Worm (Caenorhabditis elegans) whole organism, mixed stage, embryonic: Measurements from ENCODE around the gene Y60C6A.1.

Experiments used
- bed-3 ChIP-seq: fragments of 200-800 bp; sonication (Bioruptor generic); optimal IDR thresholded peaks from 3 replicates; lab custom pipeline; 2018; ENCODE audit warnings: mild to moderate bottlenecking, missing genetic modification characterization, moderate library complexity, missing compliant biosample characterization
- blmp-1 ChIP-seq: fragments of 150-350 bp; optimal IDR thresholded peaks from 2 replicates; lab custom pipeline; 2014; ENCODE audit warnings: missing biosample characterization, missing genetic modification characterization
- ceh-39 ChIP-seq: fragments of 150-350 bp; optimal IDR thresholded peaks from 2 replicates; lab custom pipeline; 2014; ENCODE audit warnings: missing biosample characterization, missing genetic modification characterization
- ceh-43 ChIP-seq: fragments of 200-800 bp; sonication (Bioruptor generic); optimal IDR thresholded peaks from 2 replicates; lab custom pipeline; 2018; ENCODE audit warnings: mild to moderate bottlenecking, missing genetic modification characterization, moderate library complexity, missing compliant biosample characterization
- ceh-83 ChIP-seq: fragments of 200-800 bp; sonication (Bioruptor generic); optimal IDR thresholded peaks from 2 replicates; lab custom pipeline; 2018; ENCODE audit warnings: mild to moderate bottlenecking, missing genetic modification characterization, missing compliant biosample characterization
- ces-1 ChIP-seq: fragments of 150-350 bp; optimal IDR thresholded peaks from 2 replicates; lab custom pipeline; 2014; ENCODE audit warnings: missing biosample characterization, missing genetic modification reagents, missing genetic modification characterization
- cnd-1 ChIP-seq: fragments of 200-800 bp; sonication (Bioruptor generic); optimal IDR thresholded peaks from 2 replicates; lab custom pipeline; 2018; ENCODE audit warnings: mild to moderate bottlenecking, missing genetic modification characterization, missing compliant biosample characterization
- elt-1 ChIP-seq: sonication (generic microtip); optimal IDR thresholded peaks from 2 replicates; lab custom pipeline; 2017; ENCODE audit warnings: missing genetic modification characterization, mild to moderate bottlenecking, missing compliant biosample characterization, antibody characterized with exemption, moderate library complexity, borderline replicate concordance; ENCODE audit not compliant: insufficient read depth
- elt-3 ChIP-seq: fragments of 150-350 bp; optimal IDR thresholded peaks from 2 replicates; lab custom pipeline; 2014; ENCODE audit warnings: missing biosample characterization, missing genetic modification characterization
- flh-1 ChIP-seq: fragments of 200-800 bp; sonication (Bioruptor generic); optimal IDR thresholded peaks from 2 replicates; lab custom pipeline; 2018; ENCODE audit warnings: mild to moderate bottlenecking, missing genetic modification characterization, moderate library complexity, missing compliant biosample characterization
- ham-2 ChIP-seq: fragments of 200-800 bp; sonication (Bioruptor generic); optimal IDR thresholded peaks from 2 replicates; lab custom pipeline; 2018; ENCODE audit warnings: mild to moderate bottlenecking, missing genetic modification characterization, missing compliant biosample characterization
- hlh-1 ChIP-seq: fragments of 150-350 bp; optimal IDR thresholded peaks from 2 replicates; lab custom pipeline; 2014; ENCODE audit warnings: missing biosample characterization, missing genetic modification reagents, missing genetic modification characterization
- lin-13 ChIP-seq: fragments of 150-350 bp; optimal IDR thresholded peaks from 2 replicates; lab custom pipeline; 2014; ENCODE audit warnings: missing biosample characterization, missing genetic modification characterization
- lsy-2 ChIP-seq: fragments of 150-350 bp; optimal IDR thresholded peaks from 2 replicates; lab custom pipeline; 2014; ENCODE audit warnings: missing biosample characterization, missing genetic modification characterization
- mab-5 ChIP-seq: fragments of 150-350 bp; optimal IDR thresholded peaks from 2 replicates; lab custom pipeline; 2014; ENCODE audit warnings: missing biosample characterization, missing genetic modification characterization
- mep-1 ChIP-seq: fragments of 150-350 bp; optimal IDR thresholded peaks from 2 replicates; lab custom pipeline; 2017; ENCODE audit warnings: missing biosample characterization, missing genetic modification reagents, missing genetic modification characterization, inconsistent platforms
- mls-2 ChIP-seq: sonication (generic microtip); optimal IDR thresholded peaks from 2 replicates; lab custom pipeline; 2016; ENCODE audit warnings: mild to moderate bottlenecking, missing genetic modification characterization, moderate library complexity, missing compliant biosample characterization
- nhr-12 ChIP-seq: fragments of 150-350 bp; optimal IDR thresholded peaks from 2 replicates; lab custom pipeline; 2014; ENCODE audit warnings: missing biosample characterization, missing genetic modification characterization
- nhr-2 ChIP-seq: fragments of 150-350 bp; optimal IDR thresholded peaks from 2 replicates; lab custom pipeline; 2014; ENCODE audit warnings: missing biosample characterization, missing genetic modification characterization
- nhr-76 ChIP-seq: sonication (generic microtip); optimal IDR thresholded peaks from 2 replicates; lab custom pipeline; 2017; ENCODE audit warnings: missing biosample characterization, missing genetic modification characterization
- pha-4 ChIP-seq: fragments of 150-350 bp; optimal IDR thresholded peaks from 2 replicates; lab custom pipeline; 2018; ENCODE audit warnings: missing biosample characterization, missing genetic modification reagents, missing genetic modification characterization
- snpc-4 ChIP-seq: fragments of 150-350 bp; optimal IDR thresholded peaks from 2 replicates; lab custom pipeline; 2014; ENCODE audit warnings: missing biosample characterization, missing genetic modification characterization
- sptf-1 ChIP-seq: sonication (generic microtip); optimal IDR thresholded peaks from 2 replicates; lab custom pipeline; 2017; ENCODE audit warnings: mild to moderate bottlenecking, missing genetic modification characterization, moderate library complexity, missing compliant biosample characterization
- unc-120 ChIP-seq: sonication (generic microtip); optimal IDR thresholded peaks from 2 replicates; lab custom pipeline; 2017; ENCODE audit warnings: missing genetic modification characterization, missing compliant biosample characterization; ENCODE audit not compliant: poor library complexity, severe bottlenecking
- unc-39 ChIP-seq: fragments of 150-350 bp; optimal IDR thresholded peaks from 2 replicates; lab custom pipeline; 2014; ENCODE audit warnings: missing biosample characterization, missing genetic modification characterization
- unc-62 ChIP-seq: fragments of 150-350 bp; optimal IDR thresholded peaks from 2 replicates; lab custom pipeline; 2014; ENCODE audit warnings: missing biosample characterization, missing genetic modification reagents, missing genetic modification characterization
- zip-8 ChIP-seq: fragments of 150-350 bp; optimal IDR thresholded peaks from 2 replicates; lab custom pipeline; 2014; ENCODE audit warnings: missing biosample characterization, missing genetic modification characterization
- ztf-11 ChIP-seq: fragments of 150-350 bp; optimal IDR thresholded peaks from 2 replicates; lab custom pipeline; 2014; ENCODE audit warnings: missing biosample characterization, missing genetic modification characterization

The Y60C6A.1 gene

DNA sequence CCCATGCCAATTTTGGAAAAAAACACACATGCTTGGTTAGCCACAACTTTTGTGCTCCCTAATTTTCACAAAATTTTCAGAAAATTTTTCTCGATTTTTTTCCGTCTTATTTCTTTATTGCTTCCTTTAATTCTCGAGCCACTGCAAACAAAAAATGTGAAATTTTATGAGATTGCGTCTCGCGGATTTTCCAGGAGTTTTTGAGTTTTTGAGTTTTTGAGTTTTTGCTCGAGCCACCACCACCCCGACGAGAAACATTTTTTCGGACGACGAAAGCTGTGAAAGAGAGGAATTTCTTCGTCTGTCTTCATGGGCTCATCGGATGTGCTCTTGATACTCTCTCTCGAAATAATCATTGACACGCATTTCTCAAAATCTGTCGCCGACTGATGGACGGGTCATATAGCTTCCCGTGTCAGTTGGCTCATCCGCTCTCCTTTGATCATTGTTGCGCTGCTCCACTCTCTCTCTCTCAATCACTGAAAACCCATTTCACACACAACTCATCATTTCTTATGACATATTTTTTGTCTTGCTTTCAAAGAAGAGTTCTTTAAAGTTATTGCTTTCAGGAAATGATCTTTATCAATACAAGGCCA lies 5.9 kb upstream of the Y60C6A.1 start, which contains the start of gene C18G1.1:
C18G1.1 (plus strand) TSS at position 573 of the 599 bp plus-strand sequence.
- TF ChIP-seq unc-62 (GFP tag; lab: Kevin White, UChicago): peak; percentile 99
- TF ChIP-seq zip-8 (tag; lab: Kevin White, UChicago): no peak
- peak; percentile 26 for TF ChIP-seq unc-120
- TF ChIP-seq pha-4 (tag; lab: Kevin White, UChicago): no peak
- peak; percentile 89 for TF ChIP-seq hlh-1 (tag; lab: Kevin White, UChicago)

ce11 chrV:4785333-4785852 lies 2.0 kb downstream of the Y60C6A.1 start, which contains the start of the genes Y60C6A.2 and Y60C6A.3:
Gene Y60C6A.2, minus strand, starts transcription at chrV:4785433.
Gene Y60C6A.3, plus strand, starts transcription at chrV:4785802.
- TF ChIP-seq nhr-2 (tag; lab: Kevin White, UChicago): no peak
- TF ChIP-seq mab-5 (tag; lab: Kevin White, UChicago): no peak
- TF ChIP-seq unc-39 (tag; lab: Kevin White, UChicago): no peak

DNA sequence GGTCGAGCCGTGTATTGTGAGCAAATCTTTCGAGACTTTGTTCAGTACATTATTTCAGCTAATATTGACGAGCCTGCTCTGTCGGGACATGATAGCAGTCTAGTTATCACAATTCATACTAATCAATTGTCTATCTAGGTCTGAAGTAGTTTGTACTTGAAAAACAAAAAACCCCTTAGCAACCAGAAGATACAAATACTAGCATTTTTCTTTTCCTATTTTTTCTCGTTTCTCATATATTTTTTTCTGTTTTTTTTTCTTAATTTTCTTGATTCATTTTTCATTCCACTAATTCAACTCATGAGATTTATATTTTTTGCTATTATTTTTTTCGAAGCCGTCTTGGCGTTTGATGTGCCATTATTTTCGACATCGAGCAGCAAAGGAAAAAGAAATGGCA lies 3.8 kb downstream of the Y60C6A.1 start, which contains the start of gene R02F11.9:
R02F11.9 (plus strand) TSS at position 301 of the 400 bp plus-strand sequence.
- TF ChIP-seq unc-120 (no peak), elt-1 (tag; lab: Kevin White, UChicago) (no peak), ces-1 (GFP tag; lab: Kevin White, UChicago) (no peak), flh-1 (no peak), bed-3 (GFP tag; lab: Kevin White, UChicago) (no peak), elt-3 (no peak), pha-4 (tag; lab: Kevin White, UChicago) (no peak), zip-8 (tag; lab: Kevin White, UChicago) (no peak)

- no peak for TF ChIP-seq snpc-4 (tag; lab: Kevin White, UChicago)
- TF ChIP-seq, all 35 proteins: peak for 0
Measured at ce11 chrV:4787836-4788235, 4.4 kb downstream of the Y60C6A.1 start.

- TF ChIP-seq blmp-1 (tag; lab: Kevin White, UChicago): no peak
- TF ChIP-seq ceh-43 (GFP tag; lab: Kevin White, UChicago): no peak
- TF ChIP-seq ceh-39 (tag; lab: Kevin White, UChicago): no peak
- TF ChIP-seq lin-13 (tag; lab: Kevin White, UChicago): no peak
Measured at ce11 chrV:4788823-4789222, 5.4 kb downstream of the Y60C6A.1 start, which contains the start of gene R02F11.10. Gene R02F11.10, plus strand, starts transcription at chrV:4789123.

ce11 chrV:4790368-4790767 lies 7.0 kb downstream of the Y60C6A.1 start, which contains the start of gene R02F11.12:
Gene R02F11.12, plus strand, starts transcription at chrV:4790668.
- no peak for TF ChIP-seq mab-5 (tag; lab: Kevin White, UChicago)
- TF ChIP-seq nhr-2 (tag; lab: Kevin White, UChicago): no peak

ce11 chrV:4791569-4791968 lies 8.2 kb downstream of the Y60C6A.1 start, which contains the start of gene R02F11.11:
Gene R02F11.11, plus strand, starts transcription at chrV:4791869.
- TF ChIP-seq nhr-76 (no peak), lsy-2 (tag; lab: Kevin White, UChicago) (no peak), unc-62 (GFP tag; lab: Kevin White, UChicago) (no peak), sptf-1 (no peak), unc-120 (no peak), bed-3 (GFP tag; lab: Kevin White, UChicago) (no peak), nhr-2 (tag; lab: Kevin White, UChicago) (no peak), mls-2 (tag; lab: Kevin White, UChicago) (no peak), lin-13 (tag; lab: Kevin White, UChicago) (no peak), ztf-11 (no peak), ceh-39 (tag; lab: Kevin White, UChicago) (no peak), ham-2 (GFP tag; lab: Kevin White, UChicago) (no peak), mep-1 (tag; lab: Kevin White, UChicago) (no peak), cnd-1 (tag; lab: Kevin White, UChicago) (no peak), elt-3 (no peak), nhr-12 (tag; lab: Kevin White, UChicago) (no peak), ceh-83 (GFP tag; lab: Kevin White, UChicago) (no peak), mab-5 (tag; lab: Kevin White, UChicago) (no peak)
